In genomic region chrIV:7188528-7189422, ce11 we compare ENCODE assay signal across 7 worm cellular contexts.
TF ChIP-seq lines count a peak whose summit lies in the region.

TSS of gene srlf-7 (plus strand) at chrIV:7189287.

TF ChIP-seq in whole organism, L1 larva, 84 proteins besides CTCF, POLR2A, EP300 and RAD21 (continues in another document):
- TF ChIP-seq fkh-10 (GFP tag; optimal IDR thresholded peaks at IDR 0.05; lab: Kevin White, UChicago) (peak; percentile 54), lir-3 (tag; optimal IDR thresholded peaks at IDR 0.05; lab: Kevin White, UChicago; ENCODE audit: poor library complexity) (no peak), C16A3.4 (tag; optimal IDR thresholded peaks at IDR 0.05; lab: Kevin White, UChicago) (peak; percentile 37), ces-1 (GFP tag; optimal IDR thresholded peaks at IDR 0.05; lab: Kevin White, UChicago) (no peak), lsy-2 (tag; optimal IDR thresholded peaks at IDR 0.05; lab: Kevin White, UChicago) (peak in 1 of 2 experiments; percentile 31), ets-5 (GFP tag; IDR thresholded peaks at IDR 0.05; lab: Robert Waterston, UW) (no peak), nhr-19 (GFP tag; conservative IDR thresholded peaks at IDR 0.05; lab: Robert Waterston, UW) (peak; percentile 40), swsn-7 (tag; optimal IDR thresholded peaks at IDR 0.05; lab: Kevin White, UChicago) (peak; percentile 2), nhr-11 (tag; optimal IDR thresholded peaks at IDR 0.05; lab: Kevin White, UChicago) (no peak), aly-2 (tag; optimal IDR thresholded peaks at IDR 0.05; lab: Kevin White, UChicago) (no peak), sup-37 (GFP tag; optimal IDR thresholded peaks at IDR 0.05; lab: Kevin White, UChicago) (no peak), ceh-8 (GFP tag; optimal IDR thresholded peaks at IDR 0.05; lab: Kevin White, UChicago) (no peak), lin-14 (GFP tag; optimal IDR thresholded peaks at IDR 0.05; lab: Kevin White, UChicago) (peak; percentile 81)

TF ChIP-seq in whole organism, L2 larva, 48 proteins besides CTCF, POLR2A, EP300 and RAD21 (continues in another document):
- no peak for TF ChIP-seq Y55F3AM.14 (GFP tag; optimal IDR thresholded peaks at IDR 0.05; lab: Kevin White, UChicago)
- no peak for TF ChIP-seq nhr-11 (tag; optimal IDR thresholded peaks at IDR 0.05; lab: Kevin White, UChicago)
- TF ChIP-seq nhr-25 (tag; optimal IDR thresholded peaks at IDR 0.05; lab: Kevin White, UChicago): peak; percentile 70
- TF ChIP-seq crh-2 (tag; optimal IDR thresholded peaks at IDR 0.05; lab: Kevin White, UChicago): peak; percentile 76
- no peak for TF ChIP-seq ceh-16 (tag; optimal IDR thresholded peaks at IDR 0.05; lab: Kevin White, UChicago)
- no peak for TF ChIP-seq lin-13 (GFP tag; optimal IDR thresholded peaks at IDR 0.05; lab: Kevin White, UChicago)
- peak; percentile 21 for TF ChIP-seq C34F6.9 (tag; optimal IDR thresholded peaks at IDR 0.05; lab: Kevin White, UChicago)
- TF ChIP-seq sma-9 (GFP tag; optimal IDR thresholded peaks at IDR 0.05; lab: Kevin White, UChicago): peak; percentile 82
- TF ChIP-seq sma-9 (tag; optimal IDR thresholded peaks at IDR 0.05; lab: Kevin White, UChicago): no peak
- TF ChIP-seq mbf-1 (tag; optimal IDR thresholded peaks at IDR 0.05; lab: Kevin White, UChicago): no peak
- no peak for TF ChIP-seq nhr-12 (tag; optimal IDR thresholded peaks at IDR 0.05; lab: Kevin White, UChicago)
- TF ChIP-seq gmeb-1 (tag; optimal IDR thresholded peaks at IDR 0.05; lab: Kevin White, UChicago): peak; percentile 75
- peak; percentile 41 for TF ChIP-seq nhr-21 (tag; optimal IDR thresholded peaks at IDR 0.05; lab: Kevin White, UChicago)
- TF ChIP-seq elt-1 (tag; optimal IDR thresholded peaks at IDR 0.05; lab: Kevin White, UChicago): no peak

TF ChIP-seq in whole organism, L3 larva, 47 proteins besides CTCF, POLR2A, EP300 and RAD21 (continues in another document):
- TF ChIP-seq ceh-16 (tag; optimal IDR thresholded peaks at IDR 0.05; lab: Kevin White, UChicago) (no peak), nhr-67 (tag; optimal IDR thresholded peaks at IDR 0.05; lab: Kevin White, UChicago) (no peak), jun-1 (tag; optimal IDR thresholded peaks at IDR 0.05; lab: Kevin White, UChicago) (peak; percentile 88), mml-1 (tag; optimal IDR thresholded peaks at IDR 0.05; lab: Kevin White, UChicago) (no peak), snpc-4 (tag; optimal IDR thresholded peaks at IDR 0.05; lab: Kevin White, UChicago) (peak; percentile 9), fkh-10 (GFP tag; optimal IDR thresholded peaks at IDR 0.05; lab: Kevin White, UChicago) (peak; percentile 65), nhr-77 (tag; optimal IDR thresholded peaks at IDR 0.05; lab: Kevin White, UChicago) (no peak), pqm-1 (tag; optimal IDR thresholded peaks at IDR 0.05; lab: Kevin White, UChicago) (peak; percentile 100), hmg-11 (tag; optimal IDR thresholded peaks at IDR 0.05; lab: Kevin White, UChicago) (no peak), ZK546.5 (tag; optimal IDR thresholded peaks at IDR 0.05; lab: Kevin White, UChicago) (no peak), mdl-1 (tag; optimal IDR thresholded peaks at IDR 0.05; lab: Kevin White, UChicago) (no peak), elt-2 (tag; optimal IDR thresholded peaks at IDR 0.05; lab: Kevin White, UChicago) (peak; percentile 99), ceh-9 (tag; optimal IDR thresholded peaks at IDR 0.05; lab: Kevin White, UChicago) (no peak), nhr-25 (tag; optimal IDR thresholded peaks at IDR 0.05; lab: Kevin White, UChicago) (no peak)

TF ChIP-seq in whole organism, L4 larva, 104 proteins besides CTCF, POLR2A, EP300 and RAD21 (continues in another document):
- peak; percentile 87 for TF ChIP-seq nhr-10 (tag; optimal IDR thresholded peaks at IDR 0.05; lab: Kevin White, UChicago)
- no peak for TF ChIP-seq F37D6.2 (tag; optimal IDR thresholded peaks at IDR 0.05; lab: Kevin White, UChicago)
- peak in 1 of 2 experiments; percentile 87 for TF ChIP-seq daf-16 (GFP tag; optimal IDR thresholded peaks at IDR 0.05; lab: Kevin White, UChicago)
- peak; percentile 100 for TF ChIP-seq daf-16 (tag; optimal IDR thresholded peaks at IDR 0.05; lab: Kevin White, UChicago)
- no peak for TF ChIP-seq ceh-82 (tag; optimal IDR thresholded peaks at IDR 0.05; lab: Kevin White, UChicago)
- no peak for TF ChIP-seq ceh-28 (tag; optimal IDR thresholded peaks at IDR 0.05; lab: Kevin White, UChicago)
- no peak for TF ChIP-seq rbr-2 (tag; optimal IDR thresholded peaks at IDR 0.05; lab: Kevin White, UChicago)
- no peak for TF ChIP-seq gei-8 (GFP tag; optimal IDR thresholded peaks at IDR 0.05; lab: Kevin White, UChicago)
- no peak for TF ChIP-seq aly-2 (tag; optimal IDR thresholded peaks at IDR 0.05; lab: Kevin White, UChicago)
- TF ChIP-seq nhr-111 (GFP tag; optimal IDR thresholded peaks at IDR 0.05; lab: Kevin White, UChicago): no peak
- peak; percentile 95 for TF ChIP-seq nhr-77 (tag; optimal IDR thresholded peaks at IDR 0.05; lab: Kevin White, UChicago)
- TF ChIP-seq lin-39 (tag; optimal IDR thresholded peaks at IDR 0.05; lab: Kevin White, UChicago): no peak
- peak; percentile 0 to 87 for TF ChIP-seq mdl-1 (tag; optimal IDR thresholded peaks at IDR 0.05; lab: Kevin White, UChicago)
- TF ChIP-seq mep-1 (tag; optimal IDR thresholded peaks at IDR 0.05; lab: Kevin White, UChicago): peak; percentile 70

TF ChIP-seq in whole organism, late embryonic, 69 proteins besides CTCF, POLR2A, EP300 and RAD21:
- no peak for TF ChIP-seq nhr-11 (tag; optimal IDR thresholded peaks at IDR 0.05; lab: Kevin White, UChicago)
- no peak for TF ChIP-seq ceh-22 (tag; optimal IDR thresholded peaks at IDR 0.05; lab: Kevin White, UChicago)
- peak; percentile 27 for TF ChIP-seq pqm-1 (tag; optimal IDR thresholded peaks at IDR 0.05; lab: Kevin White, UChicago)
- TF ChIP-seq hlh-15 (tag; optimal IDR thresholded peaks at IDR 0.05; lab: Kevin White, UChicago): no peak
- no peak for TF ChIP-seq eyg-1 (tag; optimal IDR thresholded peaks at IDR 0.05; lab: Kevin White, UChicago)
- TF ChIP-seq ceh-18 (tag; optimal IDR thresholded peaks at IDR 0.05; lab: Kevin White, UChicago): no peak
- no peak for TF ChIP-seq nhr-232 (tag; optimal IDR thresholded peaks at IDR 0.05; lab: Kevin White, UChicago)
- no peak for TF ChIP-seq hlh-8 (tag; optimal IDR thresholded peaks at IDR 0.05; lab: Kevin White, UChicago)
- TF ChIP-seq unc-42 (tag; optimal IDR thresholded peaks at IDR 0.05; lab: Kevin White, UChicago): peak; percentile 44
- no peak for TF ChIP-seq ref-2 (tag; optimal IDR thresholded peaks at IDR 0.05; lab: Kevin White, UChicago)
- no peak for TF ChIP-seq F13H6.1 (tag; optimal IDR thresholded peaks at IDR 0.05; lab: Kevin White, UChicago)
- TF ChIP-seq ceh-30 (tag; optimal IDR thresholded peaks at IDR 0.05; lab: Kevin White, UChicago): no peak
- TF ChIP-seq elt-2 (tag; optimal IDR thresholded peaks at IDR 0.05; lab: Kevin White, UChicago): peak; percentile 88
- TF ChIP-seq pha-2 (tag; optimal IDR thresholded peaks at IDR 0.05; lab: Kevin White, UChicago): no peak

TF ChIP-seq in whole organism, mixed stage, embryonic, 35 proteins besides CTCF, POLR2A, EP300 and RAD21:
- TF ChIP-seq nhr-12 (tag; optimal IDR thresholded peaks at IDR 0.05; lab: Kevin White, UChicago) (no peak), ces-1 (GFP tag; optimal IDR thresholded peaks at IDR 0.05; lab: Kevin White, UChicago) (peak; percentile 69)

TF ChIP-seq in whole organism, young adult, 124 proteins besides CTCF, POLR2A, EP300 and RAD21:
- TF ChIP-seq tbp1 (GFP tag; optimal IDR thresholded peaks at IDR 0.05; lab: Kevin White, UChicago): peak; percentile 53
- 0 out of 2 replicates have a peak, but pooled peaks have one; percentile 22 for TF ChIP-seq egl-44 (GFP tag; IDR thresholded peaks at IDR 0.05; lab: Robert Waterston, UW)
- peak; percentile 80 for TF ChIP-seq pha-4 (tag; optimal IDR thresholded peaks at IDR 0.05; lab: Kevin White, UChicago)
- TF ChIP-seq bed-2 (GFP tag; IDR thresholded peaks at IDR 0.05; lab: Robert Waterston, UW): no peak
- no peak for TF ChIP-seq F39B2.1 (GFP tag; IDR thresholded peaks at IDR 0.05; lab: Robert Waterston, UW)
- TF ChIP-seq ets-4 (GFP tag; optimal IDR thresholded peaks at IDR 0.05; lab: Kevin White, UChicago): peak; percentile 70
- TF ChIP-seq Y56A3A.18 (GFP tag; IDR thresholded peaks at IDR 0.05; lab: Robert Waterston, UW): no peak
- TF ChIP-seq madf-10 (tag; optimal IDR thresholded peaks at IDR 0.05; lab: Kevin White, UChicago): peak; percentile 13
- TF ChIP-seq lin-54 (GFP tag; optimal IDR thresholded peaks at IDR 0.05; lab: Kevin White, UChicago): peak; percentile 11
- TF ChIP-seq ztf-26 (tag; optimal IDR thresholded peaks at IDR 0.05; lab: Kevin White, UChicago): peak; percentile 31
- TF ChIP-seq lin-40 (tag; optimal IDR thresholded peaks at IDR 0.05; lab: Kevin White, UChicago): peak; percentile 63
- TF ChIP-seq ztf-22 (GFP tag; optimal IDR thresholded peaks at IDR 0.05; lab: Kevin White, UChicago): peak; percentile 54
- peak; percentile 27 to 65 for TF ChIP-seq let-607 (tag; optimal IDR thresholded peaks at IDR 0.05; lab: Kevin White, UChicago)
- TF ChIP-seq unc-62 (GFP tag; optimal IDR thresholded peaks at IDR 0.05; lab: Kevin White, UChicago): peak; percentile 81
- TF ChIP-seq attf-5 (GFP tag; optimal IDR thresholded peaks at IDR 0.05; lab: Kevin White, UChicago): peak; percentile 51
- peak; percentile 66 for TF ChIP-seq atf-7 (tag; optimal IDR thresholded peaks at IDR 0.05; lab: Kevin White, UChicago)
- TF ChIP-seq lir-1 (GFP tag; conservative IDR thresholded peaks at IDR 0.05; lab: Robert Waterston, UW): no peak
- TF ChIP-seq snpc-4 (GFP tag; optimal IDR thresholded peaks at IDR 0.05; lab: Kevin White, UChicago): no peak
- peak in 2 of 4 experiments; percentile 4 to 8 for TF ChIP-seq snpc-4 (tag; optimal IDR thresholded peaks at IDR 0.05; lab: Kevin White, UChicago)
- peak; percentile 54; the same call in 1 of the 2 replicates for TF ChIP-seq dox-1 (GFP tag; IDR thresholded peaks at IDR 0.05; lab: Robert Waterston, UW)
- no peak for TF ChIP-seq cebp-2 (GFP tag; IDR thresholded peaks at IDR 0.05; lab: Robert Waterston, UW)
- TF ChIP-seq nhr-80 (tag; optimal IDR thresholded peaks at IDR 0.05; lab: Kevin White, UChicago): peak; percentile 96
- peak; percentile 42; the same call in 1 of the 2 replicates for TF ChIP-seq hmg-1.2 (GFP tag; IDR thresholded peaks at IDR 0.05; lab: Robert Waterston, UW)
- TF ChIP-seq egrh-3 (GFP tag; IDR thresholded peaks at IDR 0.05; lab: Robert Waterston, UW): no peak
- TF ChIP-seq ZK185.1 (tag; optimal IDR thresholded peaks at IDR 0.05; lab: Kevin White, UChicago; ENCODE audit: poor library complexity, severe bottlenecking): peak; percentile 7
